Fruit fly (Drosophila melanogaster): Measurements from ENCODE around the gene CG13933.

CG13933 gene

dm6 chr3L:1808631-1809030 lies 33.7 kb upstream of the CG13933 start (continued):
- peak; percentile 74 for TF ChIP-seq CG18476 (GFP tag; optimal IDR thresholded peaks at IDR 0.05)
- no peak for TF ChIP-seq Doc3 (GFP tag; IDR thresholded peaks at IDR 0.05; ENCODE audit: partially characterized antibody)
- TF ChIP-seq crol (GFP tag; IDR thresholded peaks at IDR 0.05), result no peak
- TF ChIP-seq D19B (GFP tag; optimal IDR thresholded peaks at IDR 0.05), result peak; percentile 70
- no peak for TF ChIP-seq amos (GFP tag; IDR thresholded peaks at IDR 0.05; ENCODE audit: partially characterized antibody)
- peak; percentile 64 for TF ChIP-seq CG12104 (GFP tag; optimal IDR thresholded peaks at IDR 0.05)
- peak; percentile 84 for TF ChIP-seq gcm2 (GFP tag; optimal IDR thresholded peaks at IDR 0.05)
- TF ChIP-seq CG2120 (GFP tag; optimal IDR thresholded peaks at IDR 0.05), result peak; percentile 92
- TF ChIP-seq NK7.1 (GFP tag; optimal IDR thresholded peaks at IDR 0.05), result peak; percentile 66
- TF ChIP-seq CG1832 (GFP tag; optimal IDR thresholded peaks at IDR 0.05), result no peak
- no peak for TF ChIP-seq usp (GFP tag; optimal IDR thresholded peaks at IDR 0.05)
- TF ChIP-seq Eip74EF (GFP tag; optimal IDR thresholded peaks at IDR 0.05), result peak in 1 of 2 experiments; percentile 76
- no peak for TF ChIP-seq Opbp (GFP tag; IDR thresholded peaks at IDR 0.05; ENCODE audit: partially characterized antibody)
- peak; percentile 60 for TF ChIP-seq CG10274 (GFP tag; optimal IDR thresholded peaks at IDR 0.05)
- TF ChIP-seq chm (GFP tag; IDR thresholded peaks at IDR 0.05), result peak; percentile 91
- no peak for TF ChIP-seq Sin3A (optimal IDR thresholded peaks at IDR 0.05)
- peak; percentile 72 for TF ChIP-seq CG6765 (GFP tag; optimal IDR thresholded peaks at IDR 0.05)
- peak; percentile 53 for TF ChIP-seq Lim3 (GFP tag; IDR thresholded peaks at IDR 0.05)
- no peak for TF ChIP-seq Dref (GFP tag; IDR thresholded peaks at IDR 0.05)
- TF ChIP-seq CG6683 (GFP tag; optimal IDR thresholded peaks at IDR 0.05), result peak; percentile 70
- TF ChIP-seq CG12155 (GFP tag; optimal IDR thresholded peaks at IDR 0.05), result peak; percentile 78
- TF ChIP-seq CG4730 (GFP tag; IDR thresholded peaks at IDR 0.05), result peak; percentile 92
- TF ChIP-seq CG10543 (GFP tag; optimal IDR thresholded peaks at IDR 0.05), result peak; percentile 19
- peak; percentile 98 for TF ChIP-seq sens (GFP tag)
- TF ChIP-seq chif (GFP tag; optimal IDR thresholded peaks at IDR 0.05), result peak; percentile 84 to 91
- TF ChIP-seq sob (GFP tag; IDR thresholded peaks at IDR 0.05), result peak; percentile 94
- no peak for TF ChIP-seq Kr (GFP tag; optimal IDR thresholded peaks at IDR 0.05)
- peak; percentile 89 for TF ChIP-seq abd-A (tag; optimal IDR thresholded peaks at IDR 0.05)
- no peak for TF ChIP-seq CG18599 (GFP tag; optimal IDR thresholded peaks at IDR 0.05)
- TF ChIP-seq run (tag; optimal IDR thresholded peaks at IDR 0.05), result peak; percentile 74
- peak; percentile 86 for TF ChIP-seq pum (GFP tag; optimal IDR thresholded peaks at IDR 0.05)
- peak; percentile 88 for TF ChIP-seq CG14667 (GFP tag; IDR thresholded peaks at IDR 0.05)
- TF ChIP-seq lov (optimal IDR thresholded peaks at IDR 0.05), result no peak
- peak; percentile 91 for TF ChIP-seq lov (GFP tag; IDR thresholded peaks at IDR 0.05)
- peak; percentile 91 to 93 for TF ChIP-seq dpn (GFP tag; optimal IDR thresholded peaks at IDR 0.05)
- peak; percentile 82 for TF ChIP-seq crc (GFP tag; optimal IDR thresholded peaks at IDR 0.05)
- peak; percentile 52 for TF ChIP-seq emc (GFP tag; optimal IDR thresholded peaks at IDR 0.05)
- peak; percentile 82 for TF ChIP-seq CG18619 (GFP tag; optimal IDR thresholded peaks at IDR 0.05)
- TF ChIP-seq slp2 (GFP tag; optimal IDR thresholded peaks at IDR 0.05), result peak; percentile 79
- TF ChIP-seq en (GFP tag; optimal IDR thresholded peaks at IDR 0.05), result peak; percentile 89
- no peak for TF ChIP-seq CG8359 (GFP tag; optimal IDR thresholded peaks at IDR 0.05; ENCODE audit: borderline replicate concordance)
- TF ChIP-seq Ets97D (GFP tag; optimal IDR thresholded peaks at IDR 0.05), result peak; percentile 67
- TF ChIP-seq CG16863 (GFP tag; optimal IDR thresholded peaks at IDR 0.05), result peak; percentile 85
- peak; percentile 57; the same call in 1 of the 2 replicates for TF ChIP-seq ro (GFP tag; IDR thresholded peaks at IDR 0.05)
- peak; percentile 92 for TF ChIP-seq lilli (GFP tag; optimal IDR thresholded peaks at IDR 0.05)
- peak; percentile 95 for TF ChIP-seq CG14441 (GFP tag; IDR thresholded peaks at IDR 0.05)
- TF ChIP-seq CG10565 (GFP tag; optimal IDR thresholded peaks at IDR 0.05), result peak; percentile 46
- peak; percentile 86 for TF ChIP-seq pnt (GFP tag; optimal IDR thresholded peaks at IDR 0.05)
- TF ChIP-seq CG14014 (GFP tag; IDR thresholded peaks at IDR 0.05), result peak; percentile 95
- peak; percentile 89 for TF ChIP-seq jumu (GFP tag; optimal IDR thresholded peaks at IDR 0.05)
- peak; percentile 78 for TF ChIP-seq bowl (GFP tag; IDR thresholded peaks at IDR 0.05)
- peak; percentile 18 for TF ChIP-seq MESR4 (GFP tag; optimal IDR thresholded peaks at IDR 0.05)
